Fruit fly (Drosophila melanogaster) whole organism, wandering third instar larva: ENCODE measurements around the gene CG14219.

Source experiments
- Abd-B ChIP-seq: fragments of >200 bp; optimal IDR thresholded peaks from 2 replicates; lab custom pipeline; 2017; ENCODE audit warnings: missing biosample characterization, missing genetic modification characterization
- CrebA ChIP-seq: fragments of 200-800 bp; sonication (Bioruptor generic); optimal IDR thresholded peaks from 2 replicates; lab custom pipeline; 2016; ENCODE audit warnings: missing biosample characterization, mild to moderate bottlenecking, missing genetic modification characterization, borderline replicate concordance
- Hnf4 ChIP-seq: fragments of 200-800 bp; sonication (Bioruptor generic); optimal IDR thresholded peaks from 2 replicates; lab custom pipeline; 2016; ENCODE audit warnings: missing biosample characterization, mild to moderate bottlenecking, missing genetic modification characterization
- Hr78 ChIP-seq: fragments of >200 bp; optimal IDR thresholded peaks from 2 replicates; lab custom pipeline; 2017; ENCODE audit warnings: missing biosample characterization, missing genetic modification characterization
- Hr83 ChIP-seq: fragments of 200-300 bp; sonication (Bioruptor generic); optimal IDR thresholded peaks from 2 replicates; lab custom pipeline; 2016; ENCODE audit warnings: missing biosample characterization, mild to moderate bottlenecking, missing genetic modification characterization, moderate library complexity; ENCODE audit not compliant: poor library complexity, severe bottlenecking
- Myc ChIP-seq: fragments of >200 bp; optimal IDR thresholded peaks from 2 replicates; lab custom pipeline; 2017
- OdsH ChIP-seq: fragments of 200-800 bp; sonication (Bioruptor generic); optimal IDR thresholded peaks from 2 replicates; lab custom pipeline; 2016; ENCODE audit warnings: missing biosample characterization, mild to moderate bottlenecking, missing genetic modification characterization
- Rel ChIP-seq, 2 experiments: fragments of 200-800 bp; sonication (Bioruptor generic) in 1 of 2; optimal IDR thresholded peaks; 2 replicates in 1 of 2; 3 replicates in 1 of 2; lab custom pipeline; 2016 to 2019; ENCODE audit warnings: mild to moderate bottlenecking in 2 of 2, missing biosample characterization in 2 of 2, missing genetic modification characterization in 2 of 2, moderate library complexity in 1 of 2
- br ChIP-seq: fragments of 200-800 bp; sonication (Bioruptor generic); optimal IDR thresholded peaks from 2 replicates; lab custom pipeline; 2016; ENCODE audit warnings: missing biosample characterization, missing genetic modification characterization
- h ChIP-seq: fragments of 200-800 bp; sonication (Bioruptor generic); optimal IDR thresholded peaks from 3 replicates; lab custom pipeline; 2016; ENCODE audit warnings: missing biosample characterization, mild to moderate bottlenecking, missing genetic modification characterization
- lola ChIP-seq: fragments of >200 bp; optimal IDR thresholded peaks from 2 replicates; lab custom pipeline; 2017; ENCODE audit warnings: missing biosample characterization, missing genetic modification characterization
- psq ChIP-seq: fragments of 200-800 bp; sonication (Bioruptor generic); optimal IDR thresholded peaks from 3 replicates; lab custom pipeline; 2017; ENCODE audit warnings: missing biosample characterization, mild to moderate bottlenecking, missing genetic modification characterization, moderate library complexity
- usp ChIP-seq: fragments of >200 bp; optimal IDR thresholded peaks from 2 replicates; lab custom pipeline; 2017; ENCODE audit warnings: missing biosample characterization, missing genetic modification characterization

dm6 chrX:19585142-19585541, 4.8 kb downstream of the CG14219 start:
- TF ChIP-seq OdsH (GFP tag; lab: Kevin White, UChicago) (no peak), Abd-B (GFP tag; lab: Kevin White, UChicago) (no peak), h (GFP tag; lab: Kevin White, UChicago) (no peak), lola (GFP tag; lab: Kevin White, UChicago) (no peak), Myc (no peak), br (no peak), Hr83 (GFP tag; lab: Kevin White, UChicago) (no peak), psq (no peak), Hnf4 (GFP tag; lab: Kevin White, UChicago) (no peak), Hr78 (GFP tag; lab: Kevin White, UChicago) (no peak), CrebA (no peak), Rel (GFP tag; optimal IDR thresholded peaks at IDR 0.05; lab: Kevin White, UChicago) (no peak), Rel (tag; optimal IDR thresholded peaks at IDR 0.05; lab: Kevin White, UChicago) (no peak), usp (no peak)
